Worm (Caenorhabditis elegans) whole organism, L2 larva: ENCODE measurements around the gene hot-1.

Source experiments
- R02D3.7 ChIP-seq: fragments of 150-350 bp; optimal IDR thresholded peaks from 2 replicates; lab custom pipeline; 2014; ENCODE audit warnings: missing biosample characterization, missing genetic modification characterization
- ama-1 ChIP-seq: fragments of 150-350 bp; optimal IDR thresholded peaks from 2 replicates; lab custom pipeline; 2018; ENCODE audit warnings: inconsistent platforms
- fos-1 ChIP-seq: fragments of 150-350 bp; optimal IDR thresholded peaks from 2 replicates; lab custom pipeline; 2014; ENCODE audit warnings: missing biosample characterization, missing genetic modification characterization
- lin-39 ChIP-seq: fragments of 150-350 bp; optimal IDR thresholded peaks from 2 replicates; lab custom pipeline; 2014; ENCODE audit warnings: missing biosample characterization, missing genetic modification reagents, missing genetic modification characterization
- nhr-77 ChIP-seq: fragments of 150-350 bp; optimal IDR thresholded peaks from 2 replicates; lab custom pipeline; 2014; ENCODE audit warnings: missing biosample characterization, missing genetic modification characterization
- peb-1 ChIP-seq: fragments of 150-350 bp; optimal IDR thresholded peaks from 2 replicates; lab custom pipeline; 2014; ENCODE audit warnings: missing biosample characterization, missing genetic modification characterization
- snpc-4 ChIP-seq: fragments of 150-350 bp; optimal IDR thresholded peaks from 2 replicates; lab custom pipeline; 2014; ENCODE audit warnings: missing biosample characterization, missing genetic modification characterization
- unc-39 ChIP-seq: fragments of 150-350 bp; optimal IDR thresholded peaks from 2 replicates; lab custom pipeline; 2014; ENCODE audit warnings: missing biosample characterization, missing genetic modification characterization

- TF ChIP-seq lin-39: no peak
- TF ChIP-seq nhr-77: no peak
- TF ChIP-seq snpc-4 (tag; lab: Kevin White, UChicago): no peak
- no peak for TF ChIP-seq R02D3.7 (tag; lab: Kevin White, UChicago)
- no peak for TF ChIP-seq ama-1 (lab: Kevin White, UChicago)
- TF ChIP-seq fos-1: peak; percentile 97
- no peak for TF ChIP-seq peb-1 (tag; lab: Kevin White, UChicago)
- TF ChIP-seq unc-39 (tag; lab: Kevin White, UChicago): no peak
Observed at ce11 chrV:14640769-14641168, 19.8 kb downstream of the hot-1 start, which contains the start of gene C54G10.1.
